Worm (Caenorhabditis elegans) whole organism, L4 larva: Measurements from ENCODE around the gene chil-22.

Experiments
- ama-1 ChIP-seq: fragments of 150-350 bp; optimal IDR thresholded peaks from 2 replicates; lab custom pipeline; 2014; ENCODE audit warnings: inconsistent platforms, mixed read lengths
- ceh-82 ChIP-seq: sonication (generic microtip); optimal IDR thresholded peaks from 2 replicates; lab custom pipeline; 2017; ENCODE audit warnings: missing biosample characterization, missing genetic modification characterization
- daf-16 ChIP-seq, 3 experiments: sonication (generic microtip); optimal IDR thresholded peaks; 2 replicates each; lab custom pipeline; 2016 to 2017; ENCODE audit warnings: missing genetic modification characterization in 3 of 3, missing genetic modification reagents in 3 of 3, mild to moderate bottlenecking in 2 of 3, missing compliant biosample characterization in 2 of 3, missing biosample characterization in 1 of 3, moderate library complexity in 1 of 3
- lin-39 ChIP-seq: fragments of 150-350 bp; optimal IDR thresholded peaks from 2 replicates; lab custom pipeline; 2014; ENCODE audit warnings: missing biosample characterization, missing genetic modification reagents, missing genetic modification characterization
- nhr-237 ChIP-seq: sonication (generic microtip); optimal IDR thresholded peaks from 2 replicates; lab custom pipeline; 2017; ENCODE audit warnings: missing biosample characterization, missing genetic modification characterization
- pqm-1 ChIP-seq: sonication (generic microtip); optimal IDR thresholded peaks from 2 replicates; lab custom pipeline; 2017; ENCODE audit warnings: missing biosample characterization, missing genetic modification characterization
- unc-130 ChIP-seq: sonication (generic microtip); optimal IDR thresholded peaks from 2 replicates; lab custom pipeline; 2016; ENCODE audit warnings: missing genetic modification reagents, missing genetic modification characterization, missing compliant biosample characterization
- unc-62 ChIP-seq, 3 experiments: fragments of 150-350 bp in 1 of 3; sonication (generic microtip); optimal IDR thresholded peaks in 2 of 3; peaks in 1 of 3; 1 replicate in 1 of 3; 2 replicates in 2 of 3; lab custom pipeline; 2014 to 2017; ENCODE audit warnings: missing biosample characterization in 3 of 3, missing genetic modification characterization in 3 of 3, missing genetic modification reagents in 3 of 3, missing genotype in 1 of 3

ce11 chrII:9497309-9497708 is 31.3 kb upstream of the chil-22 start:
- TF ChIP-seq unc-62 (GFP tag; optimal IDR thresholded peaks at IDR 0.05 in 1 of 2; lab: Kevin White, UChicago) (no peak), unc-62 (tag; optimal IDR thresholded peaks at IDR 0.05; lab: Kevin White, UChicago) (no peak), daf-16 (GFP tag; optimal IDR thresholded peaks at IDR 0.05; lab: Kevin White, UChicago) (no peak), daf-16 (tag; optimal IDR thresholded peaks at IDR 0.05; lab: Kevin White, UChicago) (no peak), nhr-237 (tag; lab: Kevin White, UChicago) (no peak), ama-1 (lab: Kevin White, UChicago) (no peak), lin-39 (tag; lab: Kevin White, UChicago) (no peak), unc-130 (GFP tag; lab: Kevin White, UChicago) (no peak), pqm-1 (tag; lab: Kevin White, UChicago) (no peak), ceh-82 (tag; lab: Kevin White, UChicago) (no peak)
